Worm (Caenorhabditis elegans) whole organism, L1 larva: ENCODE results near the gene vps-32.1.

Source experiments
- alr-1 ChIP-seq: fragments of 200-800 bp; sonication (Bioruptor generic); optimal IDR thresholded peaks from 2 replicates; lab custom pipeline; 2018; ENCODE audit warnings: borderline replicate concordance, mild to moderate bottlenecking, missing genetic modification characterization, missing compliant biosample characterization
- ama-1 ChIP-seq: fragments of 150-350 bp; optimal IDR thresholded peaks from 2 replicates; lab custom pipeline; 2014
- ceh-63 ChIP-seq: fragments of 200-800 bp; sonication (Bioruptor generic); optimal IDR thresholded peaks from 2 replicates; lab custom pipeline; 2018; ENCODE audit warnings: mild to moderate bottlenecking, missing genetic modification characterization, missing compliant biosample characterization
- elt-3 ChIP-seq, 6 experiments: fragments of 150-350 bp in 1 of 6; sonication (generic microtip); optimal IDR thresholded peaks; 2 replicates each; lab custom pipeline; 2017 to 2018; ENCODE audit warnings: missing biosample characterization in 6 of 6, missing genetic modification characterization in 6 of 6, inconsistent platforms in 1 of 6
- grh-1 ChIP-seq: fragments of 200-800 bp; sonication (Bioruptor generic); IDR thresholded peaks from 2 replicates; pipeline ENCODE4 v1.3.6; 2022; ENCODE audit warnings: missing genetic modification reagents, missing genetic modification characterization, missing compliant biosample characterization
- lin-13 ChIP-seq: fragments of 150-350 bp; optimal IDR thresholded peaks from 2 replicates; lab custom pipeline; 2014; ENCODE audit warnings: missing biosample characterization, missing genetic modification reagents, missing genetic modification characterization
- lin-39 ChIP-seq: fragments of 150-350 bp; optimal IDR thresholded peaks from 2 replicates; lab custom pipeline; 2014; ENCODE audit warnings: missing biosample characterization, missing genetic modification reagents, missing genetic modification characterization
- mdl-1 ChIP-seq, 2 experiments: fragments of 150-350 bp; optimal IDR thresholded peaks; 2 replicates each; lab custom pipeline; 2014 to 2017; ENCODE audit warnings: missing biosample characterization in 2 of 2, missing genetic modification characterization in 2 of 2, inconsistent platforms in 1 of 2
- nhr-77 ChIP-seq: fragments of 150-350 bp; optimal IDR thresholded peaks from 2 replicates; lab custom pipeline; 2014; ENCODE audit warnings: missing biosample characterization, missing genetic modification characterization
- nhr-85 ChIP-seq: sonication (generic microtip); peaks from one replicate; lab custom pipeline; 2016; ENCODE audit warnings: missing genetic modification characterization, inconsistent platforms, missing compliant biosample characterization
- unc-62 ChIP-seq: fragments of 150-350 bp; optimal IDR thresholded peaks from 2 replicates; lab custom pipeline; 2014; ENCODE audit warnings: missing biosample characterization, missing genetic modification reagents, missing genetic modification characterization
- zag-1 ChIP-seq: fragments of 150-350 bp; optimal IDR thresholded peaks from 2 replicates; lab custom pipeline; 2014; ENCODE audit warnings: missing biosample characterization, missing genetic modification characterization
- ztf-11 ChIP-seq, 2 experiments: sonication (generic microtip); optimal IDR thresholded peaks; 2 replicates each; lab custom pipeline; 2016 to 2017; ENCODE audit warnings: missing genetic modification characterization in 2 of 2, missing biosample characterization in 1 of 2, missing compliant biosample characterization in 1 of 2

DNA sequence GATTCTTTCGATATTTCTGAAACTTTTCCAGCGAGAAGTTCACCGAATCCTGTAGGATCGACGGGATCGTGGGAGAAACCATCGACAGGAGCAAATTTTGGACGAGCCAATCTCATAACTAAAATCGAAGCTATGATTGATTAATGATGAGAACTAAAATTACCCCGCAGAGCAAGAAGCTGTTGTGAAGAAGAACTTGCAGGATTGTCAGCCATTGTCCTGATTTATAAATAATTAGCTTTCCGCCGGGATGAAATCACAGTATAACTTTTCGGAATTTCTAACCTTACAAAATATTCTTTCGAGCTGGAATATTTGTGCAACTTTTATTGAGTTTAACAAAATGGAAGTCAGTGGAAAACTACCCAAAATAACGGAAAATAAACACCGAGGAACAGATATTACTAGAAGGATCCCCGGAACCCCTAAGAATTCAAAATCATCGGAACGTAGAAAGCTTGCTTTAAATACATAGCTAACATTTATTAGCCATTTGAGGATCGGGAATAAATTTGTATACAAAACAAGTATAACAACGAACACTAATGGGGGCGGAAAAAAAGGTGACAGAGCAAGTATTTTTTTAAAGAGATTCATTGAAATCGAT is 2.1 kb upstream of the vps-32.1 start, which contains the start of gene C56C10.7:
- peak; percentile 24 for TF ChIP-seq nhr-85
- no peak for TF ChIP-seq nhr-77 (tag; lab: Kevin White, UChicago)
- TF ChIP-seq mdl-1 (tag; optimal IDR thresholded peaks at IDR 0.05; lab: Kevin White, UChicago): no peak
- TF ChIP-seq elt-3 (tag; optimal IDR thresholded peaks at IDR 0.05; lab: Kevin White, UChicago): no peak
- peak; percentile 62 for TF ChIP-seq ama-1 (lab: Kevin White, UChicago)
- TF ChIP-seq lin-39 (tag; lab: Kevin White, UChicago): no peak
- TF ChIP-seq zag-1 (tag; lab: Kevin White, UChicago): no peak
- TF ChIP-seq ceh-63 (GFP tag; lab: Kevin White, UChicago): no peak
- no peak for TF ChIP-seq lin-13
- TF ChIP-seq alr-1 (tag; lab: Kevin White, UChicago): no peak
- TF ChIP-seq ztf-11 (tag; optimal IDR thresholded peaks at IDR 0.05; lab: Kevin White, UChicago): peak in 1 of 2 experiments; percentile 3
- no peak for TF ChIP-seq unc-62
- TF ChIP-seq grh-1: no peak
